Worm (Caenorhabditis elegans) whole organism, L4/young adult: ENCODE results near the gene ndub-6.

Source experiments
- dao-5 ChIP-seq: sonication (generic microtip); optimal IDR thresholded peaks from 2 replicates; lab custom pipeline; 2016; ENCODE audit warnings: missing genotype, missing genetic modification characterization, moderate library complexity, missing compliant biosample characterization
- him-1 ChIP-seq: sonication (generic microtip); optimal IDR thresholded peaks from 2 replicates; lab custom pipeline; 2016; ENCODE audit warnings: missing genotype, missing genetic modification reagents, missing genetic modification characterization, missing compliant biosample characterization

DNA sequence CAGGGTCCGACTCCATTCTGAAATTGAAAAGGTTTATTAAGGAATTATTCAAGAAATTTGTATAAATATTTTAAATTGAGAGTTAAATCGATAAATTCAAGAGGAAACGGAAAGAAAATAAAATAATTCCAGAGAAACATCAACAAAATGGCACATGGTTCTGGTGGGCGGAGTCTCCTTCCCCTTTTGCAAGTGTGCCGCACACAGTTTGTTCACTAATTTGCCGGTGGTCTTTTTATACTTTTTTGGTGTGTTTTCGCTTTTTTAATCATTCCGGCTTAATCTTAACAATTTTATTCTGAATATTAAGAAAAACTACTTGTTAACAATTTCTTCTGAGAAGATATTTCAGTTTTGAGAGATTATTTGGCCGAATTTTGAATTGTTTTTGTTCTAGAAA, 47.3 kb upstream of the ndub-6 start, which contains the start of the genes ragc-1 and Y24F12A.1:
- no peak for TF ChIP-seq him-1 (tag; lab: Kevin White, UChicago)
- no peak for TF ChIP-seq dao-5 (tag; lab: Kevin White, UChicago)
